Fruit fly (Drosophila melanogaster) whole organism, embryonic: ENCODE results near the gene CG5541.

Experiments used
- B-H2 ChIP-seq: fragments of 200-800 bp; sonication (Bioruptor generic); optimal IDR thresholded peaks from 2 replicates; lab custom pipeline; 2018; ENCODE audit warnings: missing biosample characterization, mild to moderate bottlenecking, missing genetic modification characterization
- BEAF-32 ChIP-seq: fragments of 200-800 bp; sonication (Bioruptor generic); optimal IDR thresholded peaks from 3 replicates; lab custom pipeline; 2017; ENCODE audit warnings: missing biosample characterization, missing genetic modification characterization, mild to moderate bottlenecking, moderate library complexity, missing genetic modification reagents
- Bdp1 ChIP-seq: fragments of 200-800 bp; sonication (Bioruptor generic); optimal IDR thresholded peaks from 3 replicates; lab custom pipeline; 2016; ENCODE audit warnings: missing biosample characterization, missing genetic modification characterization
- CG10267 ChIP-seq: fragments of 200-800 bp; sonication (Bioruptor generic); optimal IDR thresholded peaks from 2 replicates; lab custom pipeline; 2018; ENCODE audit warnings: missing biosample characterization, mild to moderate bottlenecking, missing genetic modification characterization, moderate library complexity
- CG10543 ChIP-seq: fragments of 200-800 bp; sonication (Bioruptor generic); optimal IDR thresholded peaks from 3 replicates; lab custom pipeline; 2017; ENCODE audit warnings: missing biosample characterization, mild to moderate bottlenecking, missing genetic modification characterization, moderate library complexity
- CG10959 ChIP-seq: fragments of 200-800 bp; sonication (Bioruptor generic); IDR thresholded peaks from 2 replicates; pipeline ENCODE4 v1.3.6; 2022; ENCODE audit warnings: missing biosample characterization, missing genetic modification characterization
- CG11093 ChIP-seq: fragments of 200-800 bp; sonication (Bioruptor generic); IDR thresholded peaks from 3 replicates; pipeline ENCODE4 v1.3.6; 2022; ENCODE audit warnings: missing biosample characterization, missing genetic modification characterization
- CG11723 ChIP-seq: fragments of 200-800 bp; sonication (Bioruptor generic); optimal IDR thresholded peaks from 2 replicates; lab custom pipeline; 2017; ENCODE audit warnings: missing biosample characterization, mild to moderate bottlenecking, missing genetic modification characterization
- CG12299 ChIP-seq: fragments of 200-800 bp; sonication (Bioruptor generic); optimal IDR thresholded peaks from 2 replicates; lab custom pipeline; 2018; ENCODE audit warnings: missing biosample characterization, mild to moderate bottlenecking, missing genetic modification characterization
- CG13287 ChIP-seq: fragments of 200-800 bp; sonication (Bioruptor generic); IDR thresholded peaks from 2 replicates; pipeline ENCODE4 v1.3.6; 2022; ENCODE audit warnings: missing biosample characterization, missing genetic modification characterization; ENCODE audit not compliant: partially characterized antibody
- CG13775 ChIP-seq: fragments of 200-800 bp; sonication (Bioruptor generic); optimal IDR thresholded peaks from 3 replicates; lab custom pipeline; 2017; ENCODE audit warnings: missing biosample characterization, mild to moderate bottlenecking, missing genetic modification characterization
- CG15514 ChIP-seq: fragments of 200-800 bp; sonication (Bioruptor generic); optimal IDR thresholded peaks from 3 replicates; lab custom pipeline; 2017; ENCODE audit warnings: missing biosample characterization, missing genetic modification characterization, mild to moderate bottlenecking, moderate library complexity, missing genetic modification reagents
- CG17385 ChIP-seq: fragments of 200-800 bp; sonication (Bioruptor generic); optimal IDR thresholded peaks from 3 replicates; lab custom pipeline; 2018; ENCODE audit warnings: missing biosample characterization, mild to moderate bottlenecking, missing genetic modification characterization
- CG18476 ChIP-seq: fragments of 200-800 bp; sonication (Bioruptor generic); optimal IDR thresholded peaks from 2 replicates; lab custom pipeline; 2016; ENCODE audit warnings: missing biosample characterization, mild to moderate bottlenecking, missing genetic modification characterization
- CG2120 ChIP-seq: fragments of 200-800 bp; sonication (Bioruptor generic); optimal IDR thresholded peaks from 3 replicates; lab custom pipeline; 2016; ENCODE audit warnings: missing biosample characterization, missing genetic modification characterization
- CG30403 ChIP-seq: fragments of 200-800 bp; sonication (Bioruptor generic); optimal IDR thresholded peaks from 3 replicates; lab custom pipeline; 2016; ENCODE audit warnings: missing biosample characterization, missing genetic modification characterization
- CG3065 ChIP-seq: fragments of 200-800 bp; sonication (Bioruptor generic); optimal IDR thresholded peaks from 2 replicates; lab custom pipeline; 2016; ENCODE audit warnings: missing biosample characterization, missing genetic modification characterization
- CG32772 ChIP-seq: fragments of 200-800 bp; sonication (Bioruptor generic); IDR thresholded peaks from 2 replicates; pipeline ENCODE4 v1.3.6; 2022; ENCODE audit warnings: missing biosample characterization, missing genetic modification characterization
- CG3407 ChIP-seq: fragments of 200-800 bp; sonication (Bioruptor generic); optimal IDR thresholded peaks from 2 replicates; lab custom pipeline; 2018; ENCODE audit warnings: missing biosample characterization, mild to moderate bottlenecking, missing genetic modification characterization
- CG3995 ChIP-seq: fragments of 200-800 bp; sonication (Bioruptor generic); optimal IDR thresholded peaks from 3 replicates; lab custom pipeline; 2016; ENCODE audit warnings: missing biosample characterization, missing genetic modification characterization
- CG5180 ChIP-seq: fragments of 200-800 bp; sonication (Bioruptor generic); optimal IDR thresholded peaks from 3 replicates; lab custom pipeline; 2017; ENCODE audit warnings: missing biosample characterization, missing genetic modification characterization, mild to moderate bottlenecking, moderate library complexity, missing genetic modification reagents
- D ChIP-seq, 2 experiments: fragments of 200-800 bp in 1 of 2; fragments of >200 bp in 1 of 2; sonication (Bioruptor generic) in 1 of 2; optimal IDR thresholded peaks; 2 replicates in 1 of 2; 3 replicates in 1 of 2; lab custom pipeline; 2017; ENCODE audit warnings: mild to moderate bottlenecking in 1 of 2, missing biosample characterization in 1 of 2, missing genetic modification characterization in 1 of 2, missing genetic modification reagents in 1 of 2
- Dad ChIP-seq: fragments of 200-800 bp; sonication (Bioruptor generic); optimal IDR thresholded peaks from 3 replicates; lab custom pipeline; 2016; ENCODE audit warnings: missing biosample characterization, missing genetic modification characterization
- Dip2 ChIP-seq: fragments of 200-800 bp; sonication (Bioruptor generic); IDR thresholded peaks from 2 replicates; pipeline ENCODE4 v1.3.6; 2022; ENCODE audit warnings: missing biosample characterization, missing genetic modification characterization
- H2.0 ChIP-seq: fragments of 200-800 bp; sonication (Bioruptor generic); IDR thresholded peaks from 2 replicates; pipeline ENCODE4 v1.3.6; 2022; ENCODE audit warnings: missing biosample characterization, missing genetic modification characterization
- HLH54F ChIP-seq: fragments of 200-800 bp; sonication (Bioruptor generic); optimal IDR thresholded peaks from 3 replicates; lab custom pipeline; 2016; ENCODE audit warnings: missing biosample characterization, missing genetic modification characterization
- Mrtf ChIP-seq: fragments of 200-800 bp; sonication (Bioruptor generic); IDR thresholded peaks from 3 replicates; pipeline ENCODE4 v1.3.6; 2022; ENCODE audit warnings: missing biosample characterization, missing genetic modification characterization
- Side ChIP-seq: fragments of 200-800 bp; sonication (Bioruptor generic); optimal IDR thresholded peaks from 2 replicates; lab custom pipeline; 2016; ENCODE audit warnings: missing biosample characterization, missing genetic modification characterization
- Six4 ChIP-seq: fragments of 200-800 bp; sonication (Bioruptor generic); optimal IDR thresholded peaks from 2 replicates; lab custom pipeline; 2016; ENCODE audit warnings: missing biosample characterization, missing genetic modification characterization
- Trl ChIP-seq, 3 experiments: fragments of >200 bp in 2 of 3; fragments of 200-800 bp in 1 of 3; sonication (Bioruptor generic) in 1 of 3; optimal IDR thresholded peaks; 2 replicates in 1 of 3; 3 replicates in 2 of 3; lab custom pipeline; 2016 to 2017; ENCODE audit warnings: missing biosample characterization in 1 of 3, missing genetic modification characterization in 1 of 3
- Vsx1 ChIP-seq: fragments of 200-800 bp; sonication (Bioruptor generic); optimal IDR thresholded peaks from 2 replicates; lab custom pipeline; 2017; ENCODE audit warnings: missing biosample characterization, mild to moderate bottlenecking, missing genetic modification characterization, missing genetic modification reagents
- al ChIP-seq: fragments of 200-800 bp; sonication (Bioruptor generic); IDR thresholded peaks from 2 replicates; pipeline ENCODE4 v1.3.6; 2022; ENCODE audit warnings: missing biosample characterization, missing genetic modification characterization
- ara ChIP-seq: fragments of 200-800 bp; sonication (Bioruptor generic); IDR thresholded peaks from 2 replicates; pipeline ENCODE4 v1.3.6; 2022; ENCODE audit warnings: missing biosample characterization, missing genetic modification characterization
- az2 ChIP-seq: fragments of 200-800 bp; sonication (Bioruptor generic); optimal IDR thresholded peaks from 3 replicates; lab custom pipeline; 2016; ENCODE audit warnings: missing biosample characterization, missing genetic modification characterization
- bsh ChIP-seq, 2 experiments: fragments of 200-800 bp; sonication (Bioruptor generic); optimal IDR thresholded peaks; 2 replicates each; lab custom pipeline; 2017 to 2018; ENCODE audit warnings: mild to moderate bottlenecking in 2 of 2, missing biosample characterization in 2 of 2, missing genetic modification characterization in 2 of 2, moderate library complexity in 1 of 2
- cas ChIP-seq: fragments of 200-800 bp; sonication (Bioruptor generic); IDR thresholded peaks from 2 replicates; pipeline ENCODE4 v1.3.6; 2022; ENCODE audit warnings: missing biosample characterization, missing genetic modification characterization
- da ChIP-seq: fragments of 200-800 bp; sonication (Bioruptor generic); optimal IDR thresholded peaks from 2 replicates; lab custom pipeline; 2016; ENCODE audit warnings: missing biosample characterization, missing genetic modification characterization
- hkb ChIP-seq, 2 experiments: fragments of 200-800 bp in 1 of 2; fragments of >200 bp in 1 of 2; sonication (Bioruptor generic) in 1 of 2; IDR thresholded peaks in 1 of 2; optimal IDR thresholded peaks in 1 of 2; 2 replicates each; pipeline versions ENCODE4 v1.3.6 to Lab custom; 2017 to 2022; ENCODE audit warnings: missing biosample characterization in 1 of 2, missing genetic modification characterization in 1 of 2
- nau ChIP-seq: fragments of 200-800 bp; sonication (Bioruptor generic); optimal IDR thresholded peaks from 3 replicates; lab custom pipeline; 2017; ENCODE audit warnings: missing biosample characterization, mild to moderate bottlenecking, missing genetic modification characterization, missing genetic modification reagents
- pb ChIP-seq: fragments of 200-800 bp; sonication (Bioruptor generic); optimal IDR thresholded peaks from 3 replicates; lab custom pipeline; 2016; ENCODE audit warnings: missing biosample characterization, missing genetic modification characterization
- prd ChIP-seq, 3 experiments: fragments of >200 bp in 2 of 3; fragments of 200-800 bp in 1 of 3; sonication (Bioruptor generic) in 1 of 3; optimal IDR thresholded peaks in 2 of 3; IDR thresholded peaks in 1 of 3; 2 replicates in 2 of 3; 3 replicates in 1 of 3; pipeline versions ENCODE4 v1.3.6 to Lab custom; 2017 to 2022; ENCODE audit warnings: missing biosample characterization in 1 of 3, missing genetic modification characterization in 1 of 3
- pros ChIP-seq: fragments of 200-800 bp; sonication (Bioruptor generic); optimal IDR thresholded peaks from 3 replicates; lab custom pipeline; 2019; ENCODE audit warnings: missing biosample characterization, mild to moderate bottlenecking, missing genetic modification characterization, moderate library complexity
- sens ChIP-seq: fragments of 200-800 bp; sonication (Bioruptor generic); peaks from one replicate; lab custom pipeline; 2016; ENCODE audit warnings: missing biosample characterization, missing genetic modification characterization
- tio ChIP-seq: fragments of 200-800 bp; sonication (Bioruptor generic); optimal IDR thresholded peaks from 2 replicates; lab custom pipeline; 2017; ENCODE audit warnings: missing biosample characterization, missing genetic modification characterization, inconsistent platforms
- trh ChIP-seq: fragments of 200-800 bp; sonication (Bioruptor generic); optimal IDR thresholded peaks from 2 replicates; lab custom pipeline; 2016; ENCODE audit warnings: missing biosample characterization, missing genetic modification characterization
- twi ChIP-seq: fragments of 200-800 bp; optimal IDR thresholded peaks from 2 replicates; lab custom pipeline; 2019; ENCODE audit warnings: missing biosample characterization, mild to moderate bottlenecking, missing genetic modification characterization, moderate library complexity
- unc-4 ChIP-seq: fragments of 200-800 bp; sonication (Bioruptor generic); IDR thresholded peaks from 2 replicates; pipeline ENCODE4 v1.3.6; 2022; ENCODE audit warnings: missing biosample characterization, missing genetic modification characterization; ENCODE audit not compliant: partially characterized antibody
- usp ChIP-seq: fragments of >200 bp; optimal IDR thresholded peaks from 2 replicates; lab custom pipeline; 2017; ENCODE audit warnings: missing biosample characterization, missing genetic modification characterization

The CG5541 gene

dm6 chrX:15022219-15022618 is 21.7 kb upstream of the CG5541 start (continued):
- TF ChIP-seq Bdp1 (GFP tag; lab: Kevin White, UChicago) (peak; percentile 73), sens (GFP tag; lab: Kevin White, UChicago) (peak; percentile 98), Trl (optimal IDR thresholded peaks at IDR 0.05; lab: Kevin White, UChicago) (peak; percentile 18 to 42), Trl (GFP tag; optimal IDR thresholded peaks at IDR 0.05; lab: Kevin White, UChicago) (peak; percentile 85), al (GFP tag; lab: Robert Waterston, UW) (peak; percentile 72), Vsx1 (GFP tag; lab: Kevin White, UChicago) (peak; percentile 64), az2 (GFP tag; lab: Kevin White, UChicago) (peak; percentile 90), CG5180 (GFP tag; lab: Kevin White, UChicago) (peak; percentile 69), Dip2 (GFP tag; lab: Robert Waterston, UW) (no peak), usp (GFP tag; lab: Kevin White, UChicago) (no peak), Side (peak; percentile 83), nau (GFP tag; lab: Kevin White, UChicago) (peak; percentile 81), CG13287 (GFP tag; lab: Robert Waterston, UW) (no peak), unc-4 (no peak), CG11723 (GFP tag; lab: Kevin White, UChicago) (peak; percentile 56), trh (GFP tag; lab: Kevin White, UChicago) (peak; percentile 50), CG30403 (GFP tag; lab: Kevin White, UChicago) (peak; percentile 86), pros (GFP tag; lab: Kevin White, UChicago) (peak; percentile 4), prd (optimal IDR thresholded peaks at IDR 0.05; lab: Kevin White, UChicago) (no peak), prd (GFP tag; IDR thresholded peaks at IDR 0.05; lab: Robert Waterston, UW) (peak; percentile 87), CG3407 (GFP tag; lab: Kevin White, UChicago) (peak; percentile 73), cas (GFP tag; lab: Robert Waterston, UW) (no peak), pb (GFP tag; lab: Kevin White, UChicago) (peak; percentile 88), CG18476 (GFP tag; lab: Kevin White, UChicago) (peak; percentile 70), bsh (GFP tag; optimal IDR thresholded peaks at IDR 0.05; lab: Kevin White, UChicago) (peak in 1 of 2 experiments; percentile 92), CG10543 (peak; percentile 73), da (GFP tag; lab: Kevin White, UChicago) (peak; percentile 74), B-H2 (peak; percentile 80), twi (tag; lab: Kevin White, UChicago) (peak; percentile 61), CG11093 (GFP tag; lab: Robert Waterston, UW) (peak; percentile 56; the same call in 2 of the 3 replicates), Six4 (GFP tag; lab: Kevin White, UChicago) (peak; percentile 74), CG2120 (GFP tag; lab: Kevin White, UChicago) (peak; percentile 87), hkb (optimal IDR thresholded peaks at IDR 0.05; lab: Kevin White, UChicago) (no peak), hkb (GFP tag; IDR thresholded peaks at IDR 0.05; lab: Robert Waterston, UW) (peak; percentile 88), CG32772 (peak; percentile 69), BEAF-32 (GFP tag; lab: Kevin White, UChicago) (no peak), HLH54F (GFP tag; lab: Kevin White, UChicago) (peak; percentile 87), CG12299 (tag; lab: Kevin White, UChicago) (peak; percentile 72), CG13775 (GFP tag; lab: Kevin White, UChicago) (peak; percentile 67), CG10959 (GFP tag; lab: Robert Waterston, UW) (peak; percentile 77), H2.0 (GFP tag; lab: Robert Waterston, UW) (peak; percentile 85), tio (GFP tag; lab: Kevin White, UChicago) (peak; percentile 87), CG3995 (GFP tag; lab: Kevin White, UChicago) (peak; percentile 12), ara (GFP tag; lab: Robert Waterston, UW) (peak; percentile 67), Dad (peak; percentile 88), CG17385 (GFP tag; lab: Kevin White, UChicago) (peak; percentile 82), CG10267 (peak; percentile 78), CG15514 (GFP tag; lab: Kevin White, UChicago) (peak; percentile 74), Mrtf (peak; percentile 80), CG3065 (GFP tag; lab: Kevin White, UChicago) (peak; percentile 74), D (optimal IDR thresholded peaks at IDR 0.05; lab: Kevin White, UChicago) (no peak), D (GFP tag; optimal IDR thresholded peaks at IDR 0.05; lab: Kevin White, UChicago) (peak; percentile 80)
